Worm (Caenorhabditis elegans): ENCODE measurements around the gene B0395.3.

B0395.3 gene

DNA sequence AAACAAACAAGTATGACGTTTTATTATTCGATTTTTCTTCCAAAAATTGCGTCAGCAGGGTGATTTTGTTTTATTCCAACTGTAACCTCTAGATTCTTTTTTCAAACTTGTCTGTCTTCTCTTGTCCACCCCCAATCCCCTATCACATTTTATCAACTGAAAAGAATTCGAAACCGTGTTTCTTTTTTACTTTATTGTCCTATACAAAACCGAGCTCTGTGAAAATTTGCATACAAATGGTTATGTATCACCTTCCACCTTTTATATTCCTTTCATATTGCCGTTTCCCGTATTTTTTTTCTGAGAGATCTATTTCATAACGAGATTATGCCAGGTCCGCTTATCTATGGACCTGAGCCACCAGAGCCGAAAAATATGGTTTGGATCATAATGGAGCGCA, 15.2 kb upstream of the B0395.3 start, which contains the start of gene T27A8.7:
TSS of gene T27A8.7 (plus strand) at position 301 of the 400 bp plus-strand sequence.
- TF ChIP-seq ceh-28 (tag; optimal IDR thresholded peaks at IDR 0.05), result no peak
- no peak for TF ChIP-seq unc-62 (GFP tag; optimal IDR thresholded peaks at IDR 0.05)
- no peak for TF ChIP-seq elt-2 (tag; optimal IDR thresholded peaks at IDR 0.05)
- TF ChIP-seq fkh-2 (tag; optimal IDR thresholded peaks at IDR 0.05), result no peak

DNA sequence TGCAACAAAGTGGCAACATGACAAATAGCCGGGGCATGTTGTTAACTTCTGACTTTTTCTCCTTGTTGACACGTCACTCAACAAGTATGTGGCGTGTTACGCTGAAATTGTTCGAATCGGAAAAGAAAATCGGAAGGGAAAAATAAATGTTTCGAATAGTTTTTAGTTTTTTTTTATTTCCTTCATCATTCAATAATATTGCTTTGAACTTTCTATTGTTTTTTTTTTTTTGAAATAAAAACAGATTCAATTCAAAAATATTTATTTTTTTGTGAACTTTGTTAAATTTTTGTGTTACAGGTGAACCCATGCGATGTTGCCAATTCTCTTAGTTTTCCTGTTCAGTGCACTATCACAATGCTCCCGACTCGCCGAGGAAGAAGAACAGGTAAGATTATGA, 9.5 kb upstream of the B0395.3 start, which contains the start of gene cpd-2:
TSS of gene cpd-2 (plus strand) at position 301 of the 400 bp plus-strand sequence.
- peak; percentile 37 for TF ChIP-seq lin-39 (tag; optimal IDR thresholded peaks at IDR 0.05)
- no peak for TF ChIP-seq sea-2 (GFP tag; optimal IDR thresholded peaks at IDR 0.05)

DNA sequence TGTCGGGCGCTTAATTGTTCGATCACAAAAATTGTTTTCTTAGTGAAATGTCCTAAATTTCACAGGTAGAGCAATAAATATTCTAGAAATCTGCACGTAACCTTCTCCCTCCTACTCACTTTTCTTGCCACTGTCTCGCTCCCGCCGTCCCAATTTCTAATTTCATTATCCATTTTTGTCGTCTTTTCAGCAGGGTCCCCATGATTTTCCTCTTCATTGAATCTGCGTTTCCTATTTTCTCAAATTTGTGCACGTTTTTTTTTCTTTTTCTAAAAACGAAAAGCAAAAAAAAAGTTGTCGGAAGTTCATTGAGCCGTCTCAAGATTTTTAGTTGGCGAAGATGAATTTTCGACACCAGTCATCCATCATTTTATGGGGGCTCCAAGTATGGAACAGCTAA, 6.3 kb upstream of the B0395.3 start:
- TF ChIP-seq lin-39 (tag; optimal IDR thresholded peaks at IDR 0.05) (peak; percentile 24), egl-5 (tag; optimal IDR thresholded peaks at IDR 0.05) (no peak)

DNA sequence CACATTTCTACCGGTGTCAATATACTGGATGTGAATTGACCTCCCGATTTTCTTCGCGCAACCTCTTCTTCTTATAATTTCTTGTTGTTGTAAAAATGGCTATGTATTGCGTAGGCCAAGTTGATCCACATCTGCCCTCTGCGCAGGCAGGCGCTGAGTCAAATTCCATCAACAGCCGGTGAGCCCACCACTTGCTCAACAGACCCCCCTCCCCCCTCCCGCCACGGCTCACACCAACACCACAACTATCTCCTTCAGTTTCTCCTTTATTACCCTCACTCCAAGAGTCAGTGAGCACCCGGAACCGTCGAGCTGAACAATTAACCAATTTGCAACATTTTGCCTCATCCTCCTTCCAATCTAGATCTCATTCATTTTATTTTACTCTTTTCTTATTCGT, 4.3 kb upstream of the B0395.3 start:
- TF ChIP-seq fkh-2 (tag; optimal IDR thresholded peaks at IDR 0.05), result no peak
- no peak for TF ChIP-seq nhr-11 (tag; optimal IDR thresholded peaks at IDR 0.05)
- no peak for TF ChIP-seq nhr-28 (tag; optimal IDR thresholded peaks at IDR 0.05)
- TF ChIP-seq mdl-1 (tag; optimal IDR thresholded peaks at IDR 0.05), result no peak
- TF ChIP-seq jun-1 (tag; optimal IDR thresholded peaks at IDR 0.05), result no peak
- TF ChIP-seq fos-1 (tag; optimal IDR thresholded peaks at IDR 0.05), result no peak
- TF ChIP-seq mml-1 (tag; optimal IDR thresholded peaks at IDR 0.05), result no peak
- TF ChIP-seq unc-62 (GFP tag; optimal IDR thresholded peaks at IDR 0.05), result no peak
- TF ChIP-seq nhr-76 (tag; optimal IDR thresholded peaks at IDR 0.05), result no peak

DNA sequence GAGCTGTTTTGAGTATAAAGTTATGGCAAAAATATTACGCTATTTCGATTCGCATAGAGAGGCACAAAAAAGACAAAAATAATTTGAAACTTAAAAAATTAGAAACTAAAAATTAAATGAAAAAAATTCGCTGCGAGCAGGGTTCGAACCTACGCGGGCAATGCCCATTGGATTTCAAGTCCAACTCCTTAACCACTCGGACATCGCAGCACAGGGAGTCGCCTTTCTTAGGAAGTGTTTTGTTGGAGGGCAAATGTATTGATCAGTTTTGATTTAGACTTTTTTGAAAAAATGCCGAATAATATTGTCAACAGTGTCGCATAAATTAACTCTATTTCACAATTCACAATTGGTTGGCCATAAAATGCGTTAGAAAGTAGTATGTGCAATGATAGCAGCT, 2.4 kb upstream of the B0395.3 start:
- TF ChIP-seq nfya-1 (tag; optimal IDR thresholded peaks at IDR 0.05; ENCODE audit: insufficient read depth), result peak; percentile 16
- peak; percentile 34 for TF ChIP-seq pqm-1 (tag; optimal IDR thresholded peaks at IDR 0.05)
- TF ChIP-seq nhr-237 (tag; optimal IDR thresholded peaks at IDR 0.05), result no peak

DNA sequence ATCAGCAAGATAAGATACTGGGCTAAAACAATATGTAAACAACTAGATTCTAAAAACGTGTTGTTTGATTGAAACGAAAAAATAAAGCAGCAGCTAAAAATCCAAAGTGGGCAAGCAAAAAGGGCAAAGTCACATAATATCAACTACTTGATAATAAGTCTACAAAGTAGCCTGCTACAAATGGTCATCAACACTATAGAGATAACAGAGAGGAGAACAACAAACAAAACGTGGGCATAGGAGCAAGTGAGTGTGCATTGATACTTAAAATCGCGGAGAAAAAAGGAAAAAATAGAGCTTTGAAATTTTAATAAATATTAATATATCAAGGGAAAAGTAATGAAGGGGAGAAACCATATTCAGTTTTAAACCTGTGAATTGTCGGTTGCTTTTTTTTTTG, 1.8 kb upstream of the B0395.3 start:
- TF ChIP-seq elt-2 (tag; optimal IDR thresholded peaks at IDR 0.05), result peak; percentile 53
- TF ChIP-seq jun-1 (tag; optimal IDR thresholded peaks at IDR 0.05), result no peak
- TF ChIP-seq nhr-77 (tag; optimal IDR thresholded peaks at IDR 0.05), result no peak
- peak; percentile 18 for TF ChIP-seq pha-4 (tag; optimal IDR thresholded peaks at IDR 0.05)
- peak; percentile 81 for TF ChIP-seq pqm-1 (tag; optimal IDR thresholded peaks at IDR 0.05)
- no peak for TF ChIP-seq hmg-11 (tag; optimal IDR thresholded peaks at IDR 0.05)
- TF ChIP-seq R02D3.7 (tag; optimal IDR thresholded peaks at IDR 0.05), result no peak
- no peak for TF ChIP-seq lin-15B (tag; optimal IDR thresholded peaks at IDR 0.05)

DNA sequence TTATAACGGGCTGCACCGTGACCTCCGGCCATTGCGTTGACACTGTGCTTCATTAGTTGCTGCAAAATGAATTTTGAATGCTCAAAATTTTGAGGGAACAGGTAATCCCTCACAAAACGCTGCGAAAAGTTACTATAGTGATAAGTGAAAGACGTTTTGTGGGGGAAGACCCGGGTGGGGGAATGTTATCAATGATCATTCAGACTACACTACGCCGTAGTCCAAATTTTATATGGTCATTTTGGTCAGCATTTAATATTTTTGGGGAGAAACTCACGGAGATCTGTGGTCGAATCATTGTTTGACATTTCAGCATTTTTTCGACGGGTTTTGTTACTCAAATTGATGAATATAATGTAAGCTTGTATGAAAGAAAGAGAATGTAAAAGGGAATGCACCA, 884 bp downstream of the B0395.3 start:
- TF ChIP-seq ztf-11 (tag; optimal IDR thresholded peaks at IDR 0.05) (no peak), mdl-1 (tag; optimal IDR thresholded peaks at IDR 0.05) (no peak), jun-1 (tag; optimal IDR thresholded peaks at IDR 0.05) (no peak), pqm-1 (tag; optimal IDR thresholded peaks at IDR 0.05) (peak; percentile 52), nhr-23 (tag; optimal IDR thresholded peaks at IDR 0.05) (no peak), elt-2 (tag; optimal IDR thresholded peaks at IDR 0.05) (peak; percentile 57), daf-12 (tag; optimal IDR thresholded peaks at IDR 0.05) (no peak), nhr-25 (tag; optimal IDR thresholded peaks at IDR 0.05) (no peak)

DNA sequence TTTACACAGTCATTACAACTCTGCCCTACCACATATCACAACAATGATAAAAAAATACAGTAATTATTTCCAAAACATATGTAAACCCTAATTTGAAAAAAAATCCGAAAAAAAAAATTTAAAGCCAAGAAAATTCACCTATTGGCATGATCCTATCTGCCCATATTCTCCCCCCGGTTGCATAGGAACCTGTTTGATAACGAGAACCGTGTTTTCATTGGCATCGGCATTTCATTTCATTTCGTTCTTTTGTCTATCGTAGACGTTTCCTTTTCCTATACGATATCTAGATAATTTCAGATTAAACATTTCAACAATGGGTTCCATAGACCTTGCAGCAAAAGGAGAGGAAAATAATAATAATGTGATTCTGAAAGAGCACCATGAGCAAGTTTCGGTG, 9.6 kb downstream of the B0395.3 start, which contains the start of gene mboa-1:
TSS of gene mboa-1 (plus strand) at position 301 of the 400 bp plus-strand sequence.
- TF ChIP-seq elt-1 (tag; optimal IDR thresholded peaks at IDR 0.05), result no peak
- no peak for TF ChIP-seq ceh-28 (tag; optimal IDR thresholded peaks at IDR 0.05)
- no peak for TF ChIP-seq lsy-12 (tag; optimal IDR thresholded peaks at IDR 0.05)
- TF ChIP-seq egl-5 (tag; optimal IDR thresholded peaks at IDR 0.05), result no peak
- no peak for TF ChIP-seq zag-1 (tag; optimal IDR thresholded peaks at IDR 0.05)
- no peak for TF ChIP-seq nhr-76 (tag; optimal IDR thresholded peaks at IDR 0.05)
- TF ChIP-seq ZK546.5 (tag; optimal IDR thresholded peaks at IDR 0.05), result no peak
- no peak for TF ChIP-seq snpc-4 (tag; optimal IDR thresholded peaks at IDR 0.05)

All from whole organism, L3 larva.